Fruit fly (Drosophila melanogaster): ENCODE measurements around the gene Bka.

Gene Bka

DNA sequence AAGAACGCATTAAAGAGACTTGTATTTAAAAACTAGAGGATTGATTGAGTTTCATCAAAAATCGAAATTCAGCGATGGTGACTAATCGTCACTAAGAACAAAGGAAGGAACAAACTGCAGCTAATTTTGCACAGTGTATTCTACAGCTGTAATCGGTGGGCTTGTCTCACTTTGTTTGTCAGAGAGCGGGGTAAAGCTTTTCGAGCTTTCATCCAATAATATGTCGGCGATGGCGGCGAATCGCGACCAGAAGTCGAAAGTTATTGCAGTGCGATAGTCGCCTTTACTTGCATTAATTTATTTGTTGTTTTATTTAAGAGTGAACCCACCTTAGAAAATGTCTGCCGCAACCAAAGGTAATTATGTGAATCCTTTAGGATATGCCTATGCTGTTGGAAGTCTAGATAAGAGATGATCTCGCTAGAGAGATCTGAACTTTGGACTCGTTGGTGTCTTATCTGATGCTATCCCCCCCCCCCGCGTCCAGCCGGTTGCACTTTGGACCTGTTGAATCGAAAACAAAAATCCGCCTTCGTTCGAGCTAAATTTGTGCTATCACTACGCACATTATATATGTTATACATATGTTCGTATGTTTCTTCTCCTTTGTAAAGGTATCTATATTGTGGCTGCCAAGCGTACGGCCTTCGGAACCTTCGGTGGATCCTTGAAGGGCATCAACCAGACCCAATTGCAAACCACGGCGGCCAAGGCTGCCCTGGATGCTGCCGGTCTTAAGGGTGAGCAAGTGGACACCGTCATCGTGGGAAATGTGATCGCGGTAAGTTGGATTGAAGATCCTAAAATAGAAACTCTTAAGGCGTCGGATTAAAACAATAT is 20.1 kb downstream of the Bka start, which contains the start of gene yip2 (continued):
- TF ChIP-seq E2f1 (GFP tag; IDR thresholded peaks at IDR 0.05) (peak; percentile 17; the same call in 1 of the 2 replicates), CG12744 (GFP tag; optimal IDR thresholded peaks at IDR 0.05) (peak; percentile 7), CG14667 (GFP tag; IDR thresholded peaks at IDR 0.05) (no peak), TFAM (GFP tag; optimal IDR thresholded peaks at IDR 0.05) (no peak), kah (GFP tag; optimal IDR thresholded peaks at IDR 0.05) (peak; percentile 86), CG4282 (GFP tag; optimal IDR thresholded peaks at IDR 0.05) (peak; percentile 36), Dll (GFP tag; IDR thresholded peaks at IDR 0.05; ENCODE audit: partially characterized antibody) (0 out of 4 replicates have a peak, but pooled peaks have one; percentile 33), NfI (GFP tag; optimal IDR thresholded peaks at IDR 0.05) (peak; percentile 58), wek (GFP tag; optimal IDR thresholded peaks at IDR 0.05) (peak; percentile 54), mld (GFP tag; IDR thresholded peaks at IDR 0.05; ENCODE audit: partially characterized antibody) (0 out of 3 replicates have a peak, but pooled peaks have one; percentile 33), Rx (GFP tag; IDR thresholded peaks at IDR 0.05) (no peak), CG33213 (GFP tag; optimal IDR thresholded peaks at IDR 0.05) (no peak), CG7357 (GFP tag; IDR thresholded peaks at IDR 0.05) (no peak), grn (GFP tag; optimal IDR thresholded peaks at IDR 0.05) (peak; percentile 78), Hr78 (GFP tag; optimal IDR thresholded peaks at IDR 0.05) (peak in 1 of 2 experiments; percentile 33), CG4854 (GFP tag; optimal IDR thresholded peaks at IDR 0.05) (peak; percentile 5), CG10565 (GFP tag; optimal IDR thresholded peaks at IDR 0.05) (no peak), Hsf (GFP tag; optimal IDR thresholded peaks at IDR 0.05) (peak; percentile 62), CG9437 (GFP tag; optimal IDR thresholded peaks at IDR 0.05) (no peak), CG7745 (tag; optimal IDR thresholded peaks at IDR 0.05) (no peak), al (GFP tag; IDR thresholded peaks at IDR 0.05) (no peak; the same call in 1 of the 2 replicates), CG7963 (GFP tag; IDR thresholded peaks at IDR 0.05; ENCODE audit: partially characterized antibody) (no peak), sima (GFP tag; optimal IDR thresholded peaks at IDR 0.05) (no peak), CG10274 (GFP tag; optimal IDR thresholded peaks at IDR 0.05) (no peak), usp (GFP tag; optimal IDR thresholded peaks at IDR 0.05) (no peak), pita (GFP tag; optimal IDR thresholded peaks at IDR 0.05) (no peak), lola (GFP tag; optimal IDR thresholded peaks at IDR 0.05) (no peak), yki (optimal IDR thresholded peaks at IDR 0.05) (no peak), CG9609 (GFP tag; optimal IDR thresholded peaks at IDR 0.05) (peak; percentile 39), CG12659 (GFP tag; optimal IDR thresholded peaks at IDR 0.05) (peak; percentile 70), CG6654 (GFP tag; optimal IDR thresholded peaks at IDR 0.05) (no peak), dmrt11E (tag; optimal IDR thresholded peaks at IDR 0.05) (no peak), rib (GFP tag; IDR thresholded peaks at IDR 0.05) (peak; percentile 68; the same call in 1 of the 2 replicates), Ptx1 (GFP tag; IDR thresholded peaks at IDR 0.05) (peak; percentile 52; the same call in 1 of the 2 replicates), Awh (GFP tag; IDR thresholded peaks at IDR 0.05) (0 out of 2 replicates have a peak, but pooled peaks have one; percentile 43), H2.0 (GFP tag; IDR thresholded peaks at IDR 0.05) (peak; percentile 42; the same call in 1 of the 2 replicates), wor (GFP tag; IDR thresholded peaks at IDR 0.05) (no peak), tap (tag; optimal IDR thresholded peaks at IDR 0.05) (peak; percentile 48), Dfd (GFP tag; optimal IDR thresholded peaks at IDR 0.05) (no peak), Doc2 (GFP tag; IDR thresholded peaks at IDR 0.05) (no peak), CG1529 (GFP tag; optimal IDR thresholded peaks at IDR 0.05) (peak; percentile 14), hb (GFP tag; IDR thresholded peaks at IDR 0.05; ENCODE audit: partially characterized antibody) (no peak), run (tag; optimal IDR thresholded peaks at IDR 0.05) (peak; percentile 21), CG17802 (tag; optimal IDR thresholded peaks at IDR 0.05) (no peak), sna (GFP tag; IDR thresholded peaks at IDR 0.05; ENCODE audit: partially characterized antibody) (no peak), CG3065 (GFP tag; optimal IDR thresholded peaks at IDR 0.05) (no peak), CG33557 (GFP tag; optimal IDR thresholded peaks at IDR 0.05) (no peak), pros (GFP tag; optimal IDR thresholded peaks at IDR 0.05) (no peak)
